Fruit fly (Drosophila melanogaster): ENCODE data around the gene mtTFB1.

The mtTFB1 gene

DNA sequence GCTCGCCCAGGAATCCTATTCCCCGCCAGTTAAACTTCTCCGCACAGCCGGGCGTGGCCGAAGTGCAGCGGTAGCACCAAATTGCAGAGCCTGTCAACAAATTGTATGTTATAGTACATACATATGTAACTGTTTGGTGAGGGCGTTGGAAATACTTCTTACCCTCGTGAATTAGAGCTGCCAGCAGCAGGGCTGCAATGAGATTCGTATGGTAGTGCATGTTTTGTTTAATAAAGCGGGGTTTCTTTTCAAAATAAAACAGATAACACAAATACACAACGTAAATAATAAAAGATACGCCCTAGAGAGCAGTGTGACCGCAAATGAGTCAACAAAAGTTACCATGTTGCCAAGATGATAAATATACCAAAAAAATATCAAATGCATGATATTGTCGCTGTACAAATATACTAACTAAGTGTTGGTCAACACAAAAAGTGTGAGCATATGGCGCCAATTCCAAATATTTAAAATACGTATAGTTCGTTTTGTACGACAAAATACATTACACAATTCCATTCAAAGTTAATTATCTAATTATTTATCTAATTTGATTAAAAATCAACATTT, 2.4 kb downstream of the mtTFB1 start, which contains the start of gene crim (continued):
- no peak for TF ChIP-seq hb (GFP tag; IDR thresholded peaks at IDR 0.05; ENCODE audit: partially characterized antibody)
- peak; percentile 34 for TF ChIP-seq BEAF-32 (GFP tag; optimal IDR thresholded peaks at IDR 0.05)
- no peak for TF ChIP-seq CG6654 (GFP tag; optimal IDR thresholded peaks at IDR 0.05)
- no peak for TF ChIP-seq CG34224 (GFP tag; IDR thresholded peaks at IDR 0.05; ENCODE audit: partially characterized antibody)
- TF ChIP-seq CG1529 (GFP tag; optimal IDR thresholded peaks at IDR 0.05), result no peak
- no peak for TF ChIP-seq CG18599 (GFP tag; optimal IDR thresholded peaks at IDR 0.05)
- no peak for TF ChIP-seq yki (optimal IDR thresholded peaks at IDR 0.05)
- TF ChIP-seq twi (tag; optimal IDR thresholded peaks at IDR 0.05), result no peak
- no peak for TF ChIP-seq psq (GFP tag; optimal IDR thresholded peaks at IDR 0.05)
- TF ChIP-seq CG14050 (GFP tag; IDR thresholded peaks at IDR 0.05), result no peak
- no peak for TF ChIP-seq CG13775 (GFP tag; optimal IDR thresholded peaks at IDR 0.05)
- TF ChIP-seq pfk (GFP tag; optimal IDR thresholded peaks at IDR 0.05), result no peak
- TF ChIP-seq ssp (GFP tag; IDR thresholded peaks at IDR 0.05), result no peak
- no peak for TF ChIP-seq jumu (GFP tag; optimal IDR thresholded peaks at IDR 0.05)
- TF ChIP-seq tap (tag; optimal IDR thresholded peaks at IDR 0.05), result no peak
- no peak for TF ChIP-seq Tbp (GFP tag; optimal IDR thresholded peaks at IDR 0.05)
- peak; percentile 87 for TF ChIP-seq YL-1 (GFP tag; optimal IDR thresholded peaks at IDR 0.05)
- no peak for TF ChIP-seq p53 (GFP tag; optimal IDR thresholded peaks at IDR 0.05)
- no peak for TF ChIP-seq CG43689 (GFP tag; IDR thresholded peaks at IDR 0.05)
- no peak for TF ChIP-seq bbx (GFP tag; IDR thresholded peaks at IDR 0.05; ENCODE audit: partially characterized antibody)
- TF ChIP-seq CG11247 (GFP tag; IDR thresholded peaks at IDR 0.05), result no peak
- no peak for TF ChIP-seq Atf-2 (GFP tag; optimal IDR thresholded peaks at IDR 0.05)
- TF ChIP-seq Mad (GFP tag; optimal IDR thresholded peaks at IDR 0.05), result no peak
- TF ChIP-seq Hr51 (GFP tag; optimal IDR thresholded peaks at IDR 0.05), result no peak
- TF ChIP-seq Lpt (GFP tag; optimal IDR thresholded peaks at IDR 0.05), result no peak
- peak in 1 of 2 experiments; percentile 45 for TF ChIP-seq Pdp1 (GFP tag; optimal IDR thresholded peaks at IDR 0.05)
- TF ChIP-seq CG10979 (tag; optimal IDR thresholded peaks at IDR 0.05), result no peak
- TF ChIP-seq CG15073 (GFP tag; optimal IDR thresholded peaks at IDR 0.05), result no peak
- no peak for TF ChIP-seq CG10431 (GFP tag; optimal IDR thresholded peaks at IDR 0.05)
- peak; percentile 7 for TF ChIP-seq CG4328 (GFP tag; optimal IDR thresholded peaks at IDR 0.05)
- no peak for TF ChIP-seq tna (GFP tag; IDR thresholded peaks at IDR 0.05; ENCODE audit: partially characterized antibody)
- peak; percentile 10 for TF ChIP-seq Fer1 (GFP tag; optimal IDR thresholded peaks at IDR 0.05)
- TF ChIP-seq gsb (GFP tag; IDR thresholded peaks at IDR 0.05), result no peak
- TF ChIP-seq Nf-YA (GFP tag; IDR thresholded peaks at IDR 0.05), result no peak
- TF ChIP-seq CG7839 (tag; optimal IDR thresholded peaks at IDR 0.05), result no peak
- peak; percentile 42 for TF ChIP-seq phol (tag; optimal IDR thresholded peaks at IDR 0.05)
- no peak for TF ChIP-seq Dip2 (GFP tag; IDR thresholded peaks at IDR 0.05)
- TF ChIP-seq Dp (GFP tag; optimal IDR thresholded peaks at IDR 0.05), result peak; percentile 95
- 0 out of 2 replicates have a peak, but pooled peaks have one; percentile 18 for TF ChIP-seq vvl (GFP tag; IDR thresholded peaks at IDR 0.05)
- no peak for TF ChIP-seq Hmx (GFP tag; optimal IDR thresholded peaks at IDR 0.05)
- TF ChIP-seq CG32772 (GFP tag; IDR thresholded peaks at IDR 0.05), result no peak
- no peak for TF ChIP-seq chn (GFP tag; optimal IDR thresholded peaks at IDR 0.05)
- TF ChIP-seq Usf (GFP tag; optimal IDR thresholded peaks at IDR 0.05), result no peak
- TF ChIP-seq run (tag; optimal IDR thresholded peaks at IDR 0.05), result peak; percentile 12
- TF ChIP-seq CG8944 (GFP tag; optimal IDR thresholded peaks at IDR 0.05), result no peak
- no peak for TF ChIP-seq Eip74EF (GFP tag; optimal IDR thresholded peaks at IDR 0.05)
- TF ChIP-seq Atf6 (GFP tag; IDR thresholded peaks at IDR 0.05), result no peak
- TF ChIP-seq CG9437 (GFP tag; optimal IDR thresholded peaks at IDR 0.05), result no peak
- no peak for TF ChIP-seq CG15269 (tag; optimal IDR thresholded peaks at IDR 0.05)
- TF ChIP-seq ase (GFP tag; IDR thresholded peaks at IDR 0.05), result no peak
- no peak for TF ChIP-seq CG4404 (GFP tag; IDR thresholded peaks at IDR 0.05)

Data from whole organism, embryonic.